Fruit fly (Drosophila melanogaster) whole organism, embryonic: ENCODE data around the gene Rab18.

ENCODE experiments used
- Bgb ChIP-seq: fragments of 200-800 bp; sonication (Bioruptor generic); IDR thresholded peaks from 2 replicates; pipeline ENCODE4 v1.3.6; 2022; ENCODE audit warnings: missing biosample characterization, missing genetic modification characterization; ENCODE audit not compliant: partially characterized antibody
- CG10209 ChIP-seq: fragments of 200-800 bp; sonication (Bioruptor generic); optimal IDR thresholded peaks from 3 replicates; lab custom pipeline; 2017; ENCODE audit warnings: missing biosample characterization, mild to moderate bottlenecking, missing genetic modification characterization, missing genetic modification reagents
- CG10462 ChIP-seq: fragments of 200-800 bp; sonication (Bioruptor generic); optimal IDR thresholded peaks from 2 replicates; lab custom pipeline; 2016; ENCODE audit warnings: missing biosample characterization, missing genetic modification characterization
- CG15696 ChIP-seq: fragments of 200-800 bp; sonication (Bioruptor generic); optimal IDR thresholded peaks from 2 replicates; lab custom pipeline; 2019; ENCODE audit warnings: missing biosample characterization, mild to moderate bottlenecking, missing genetic modification characterization, moderate library complexity
- CG1647 ChIP-seq: fragments of 200-800 bp; sonication (Bioruptor generic); optimal IDR thresholded peaks from 3 replicates; lab custom pipeline; 2016; ENCODE audit warnings: missing biosample characterization, missing genetic modification characterization
- CG1832 ChIP-seq: fragments of 200-800 bp; sonication (Bioruptor generic); optimal IDR thresholded peaks from 2 replicates; lab custom pipeline; 2017; ENCODE audit warnings: missing biosample characterization, mild to moderate bottlenecking, missing genetic modification characterization, inconsistent platforms
- CG2129 ChIP-seq: fragments of 200-800 bp; sonication (Bioruptor generic); IDR thresholded peaks from 2 replicates; pipeline ENCODE4 v1.3.6; 2022; ENCODE audit warnings: missing biosample characterization, missing genetic modification characterization; ENCODE audit not compliant: partially characterized antibody
- CG2875 ChIP-seq: fragments of 200-800 bp; sonication (Bioruptor generic); optimal IDR thresholded peaks from 2 replicates; lab custom pipeline; 2017; ENCODE audit warnings: missing biosample characterization, mild to moderate bottlenecking, missing genetic modification characterization, missing genetic modification reagents
- CG3065 ChIP-seq: fragments of 200-800 bp; sonication (Bioruptor generic); optimal IDR thresholded peaks from 2 replicates; lab custom pipeline; 2016; ENCODE audit warnings: missing biosample characterization, missing genetic modification characterization
- CG5245 ChIP-seq: fragments of 200-800 bp; sonication (Bioruptor generic); optimal IDR thresholded peaks from 3 replicates; lab custom pipeline; 2016; ENCODE audit warnings: missing biosample characterization, missing genetic modification characterization
- Drgx ChIP-seq: fragments of 200-800 bp; sonication (Bioruptor generic); IDR thresholded peaks from 2 replicates; pipeline ENCODE4 v1.3.6; 2022; ENCODE audit warnings: missing biosample characterization, missing genetic modification characterization
- HLH4C ChIP-seq: fragments of 200-800 bp; sonication (Bioruptor generic); IDR thresholded peaks from 3 replicates; pipeline ENCODE4 v1.3.6; 2022; ENCODE audit warnings: missing biosample characterization, missing genetic modification characterization; ENCODE audit not compliant: partially characterized antibody
- HmgD ChIP-seq: fragments of 200-800 bp; sonication (Bioruptor generic); optimal IDR thresholded peaks from 3 replicates; lab custom pipeline; 2016; ENCODE audit warnings: missing biosample characterization, missing genetic modification characterization
- Hr78 ChIP-seq, 2 experiments: fragments of 200-800 bp in 1 of 2; fragments of >200 bp in 1 of 2; sonication (Bioruptor generic) in 1 of 2; optimal IDR thresholded peaks; 2 replicates each; lab custom pipeline; 2017 to 2019; ENCODE audit warnings: missing biosample characterization in 2 of 2, missing genetic modification characterization in 2 of 2, mild to moderate bottlenecking in 1 of 2, moderate library complexity in 1 of 2
- Med ChIP-seq: fragments of 200-800 bp; sonication (Bioruptor generic); peaks from one replicate; lab custom pipeline; 2016; ENCODE audit warnings: missing biosample characterization, missing genetic modification characterization, mild to moderate bottlenecking, inconsistent platforms, moderate library complexity
- NC2α ChIP-seq: fragments of 200-800 bp; sonication (Bioruptor generic); optimal IDR thresholded peaks from 2 replicates; lab custom pipeline; 2016; ENCODE audit warnings: missing biosample characterization, missing genetic modification characterization
- NC2β ChIP-seq: fragments of 200-800 bp; sonication (Bioruptor generic); optimal IDR thresholded peaks from 2 replicates; lab custom pipeline; 2016; ENCODE audit warnings: missing biosample characterization, missing genetic modification characterization
- Nf-YB ChIP-seq: fragments of 200-800 bp; sonication (Bioruptor generic); optimal IDR thresholded peaks from 3 replicates; lab custom pipeline; 2019; ENCODE audit warnings: missing biosample characterization, mild to moderate bottlenecking, missing genetic modification characterization, moderate library complexity
- Nf-YC ChIP-seq: fragments of 200-800 bp; optimal IDR thresholded peaks from 3 replicates; lab custom pipeline; 2019; ENCODE audit warnings: missing biosample characterization, mild to moderate bottlenecking, missing genetic modification characterization, moderate library complexity
- Sox102F ChIP-seq: fragments of 200-800 bp; sonication (Bioruptor generic); optimal IDR thresholded peaks from 2 replicates; lab custom pipeline; 2018; ENCODE audit warnings: missing biosample characterization, mild to moderate bottlenecking, missing genetic modification characterization, moderate library complexity
- Trl ChIP-seq, 3 experiments: fragments of >200 bp in 2 of 3; fragments of 200-800 bp in 1 of 3; sonication (Bioruptor generic) in 1 of 3; optimal IDR thresholded peaks; 2 replicates in 1 of 3; 3 replicates in 2 of 3; lab custom pipeline; 2016 to 2017; ENCODE audit warnings: missing biosample characterization in 1 of 3, missing genetic modification characterization in 1 of 3
- abd-A ChIP-seq: fragments of 200-800 bp; sonication (Bioruptor generic); optimal IDR thresholded peaks from 3 replicates; lab custom pipeline; 2019; ENCODE audit warnings: missing biosample characterization, mild to moderate bottlenecking, missing genetic modification characterization, moderate library complexity
- bab2 ChIP-seq: fragments of 200-800 bp; sonication (Bioruptor generic); optimal IDR thresholded peaks from 2 replicates; lab custom pipeline; 2016; ENCODE audit warnings: missing biosample characterization, missing genetic modification characterization
- crol ChIP-seq: fragments of 200-800 bp; sonication (Bioruptor generic); IDR thresholded peaks from 2 replicates; pipeline ENCODE4 v1.3.6; 2022; ENCODE audit warnings: missing biosample characterization, missing genetic modification characterization
- gcm2 ChIP-seq: fragments of 200-800 bp; sonication (Bioruptor generic); optimal IDR thresholded peaks from 2 replicates; lab custom pipeline; 2016; ENCODE audit warnings: missing biosample characterization, missing genetic modification characterization
- grn ChIP-seq: fragments of 200-800 bp; sonication (Bioruptor generic); optimal IDR thresholded peaks from 3 replicates; lab custom pipeline; 2017; ENCODE audit warnings: missing biosample characterization, missing genetic modification characterization
- gsb ChIP-seq: fragments of 200-800 bp; sonication (Bioruptor generic); IDR thresholded peaks from 2 replicates; pipeline ENCODE4 v1.3.6; 2022; ENCODE audit warnings: missing biosample characterization, missing genetic modification characterization
- nau ChIP-seq: fragments of 200-800 bp; sonication (Bioruptor generic); optimal IDR thresholded peaks from 3 replicates; lab custom pipeline; 2017; ENCODE audit warnings: missing biosample characterization, mild to moderate bottlenecking, missing genetic modification characterization, missing genetic modification reagents
- nerfin-1 ChIP-seq: fragments of 200-800 bp; sonication (Bioruptor generic); optimal IDR thresholded peaks from 3 replicates; lab custom pipeline; 2019; ENCODE audit warnings: missing biosample characterization, mild to moderate bottlenecking, missing genetic modification characterization, moderate library complexity
- peb ChIP-seq: fragments of 200-800 bp; sonication (Bioruptor generic); IDR thresholded peaks from 2 replicates; pipeline ENCODE4 v1.3.6; 2022; ENCODE audit warnings: missing biosample characterization, missing genetic modification characterization
- salm ChIP-seq: fragments of 200-800 bp; sonication (Bioruptor generic); optimal IDR thresholded peaks from 2 replicates; lab custom pipeline; 2018; ENCODE audit warnings: missing biosample characterization, mild to moderate bottlenecking, missing genetic modification characterization
- sens ChIP-seq: fragments of 200-800 bp; sonication (Bioruptor generic); peaks from one replicate; lab custom pipeline; 2016; ENCODE audit warnings: missing biosample characterization, missing genetic modification characterization
- seq ChIP-seq: fragments of 200-800 bp; sonication (Bioruptor generic); IDR thresholded peaks from 2 replicates; pipeline ENCODE4 v1.3.6; 2022; ENCODE audit warnings: missing biosample characterization, missing genetic modification characterization
- slou ChIP-seq: fragments of 200-800 bp; sonication (Bioruptor generic); optimal IDR thresholded peaks from 3 replicates; lab custom pipeline; 2016; ENCODE audit warnings: missing biosample characterization, missing genetic modification characterization
- ttk ChIP-seq: fragments of 200-800 bp; sonication (Bioruptor generic); IDR thresholded peaks from 2 replicates; pipeline ENCODE4 v2.1.2; 2022; ENCODE audit warnings: missing biosample characterization, missing genetic modification characterization
- usp ChIP-seq: fragments of >200 bp; optimal IDR thresholded peaks from 2 replicates; lab custom pipeline; 2017; ENCODE audit warnings: missing biosample characterization, missing genetic modification characterization
- yki ChIP-seq: fragments of >200 bp; optimal IDR thresholded peaks from 3 replicates; lab custom pipeline; 2018

Rab18 gene

dm6 chrX:5637543-5637942 lies 34.1 kb downstream of the Rab18 start (continued):
- no peak for TF ChIP-seq NC2α

dm6 chrX:5636529-5637099 lies 35.0 kb downstream of the Rab18 start:
- TF ChIP-seq CG1647 (no peak), Trl (optimal IDR thresholded peaks at IDR 0.05; lab: Kevin White, UChicago) (peak; percentile 69 to 70), Trl (GFP tag; optimal IDR thresholded peaks at IDR 0.05; lab: Kevin White, UChicago) (no peak), nau (GFP tag; lab: Kevin White, UChicago) (no peak), CG3065 (peak; percentile 8), peb (GFP tag; lab: Robert Waterston, UW) (no peak), crol (GFP tag; lab: Robert Waterston, UW) (peak; percentile 78), slou (GFP tag; lab: Kevin White, UChicago) (no peak), CG10209 (GFP tag; lab: Kevin White, UChicago) (no peak), CG2875 (GFP tag; lab: Kevin White, UChicago) (no peak), usp (GFP tag; lab: Kevin White, UChicago) (no peak), sens (GFP tag; lab: Kevin White, UChicago) (peak; percentile 34), Nf-YB (GFP tag; lab: Kevin White, UChicago) (peak; percentile 50), abd-A (tag; lab: Kevin White, UChicago) (peak; percentile 36), NC2β (GFP tag; lab: Kevin White, UChicago) (no peak), HLH4C (GFP tag; lab: Robert Waterston, UW) (no peak), yki (peak; percentile 6), bab2 (GFP tag; lab: Kevin White, UChicago) (no peak), CG1832 (peak; percentile 78), Med (GFP tag; lab: Kevin White, UChicago) (peak; percentile 56), CG15696 (tag; lab: Kevin White, UChicago) (no peak), Bgb (GFP tag; lab: Robert Waterston, UW) (peak; percentile 12; the same call in 1 of the 2 replicates), Sox102F (GFP tag; lab: Kevin White, UChicago) (no peak), gcm2 (GFP tag; lab: Kevin White, UChicago) (no peak), CG2129 (GFP tag; lab: Robert Waterston, UW) (no peak), seq (no peak), nerfin-1 (peak; percentile 52), CG10462 (GFP tag; lab: Kevin White, UChicago) (no peak)
- TF ChIP-seq, all 482 proteins: peak for 11

DNA sequence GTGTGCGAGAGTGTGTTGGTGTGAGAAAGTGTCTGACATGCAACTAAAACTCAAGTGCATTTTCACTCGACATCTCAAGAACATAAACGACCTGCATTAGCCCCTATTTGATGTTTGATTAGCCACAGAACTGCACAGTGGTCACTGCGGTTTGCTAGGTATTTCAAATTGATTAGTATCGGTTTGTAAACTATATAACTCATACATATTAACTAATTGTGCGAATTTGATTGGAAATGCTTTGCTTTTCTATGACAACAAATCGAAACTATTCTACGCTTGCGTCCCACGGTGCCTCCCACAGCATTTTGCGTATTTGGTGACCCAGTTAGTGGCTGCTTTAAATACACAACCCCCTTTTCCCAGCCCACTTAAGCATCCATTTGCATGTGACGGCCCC lies 36.9 kb downstream of the Rab18 start:
- TF ChIP-seq sens (GFP tag; lab: Kevin White, UChicago) (peak; percentile 55), CG5245 (GFP tag; lab: Kevin White, UChicago) (no peak), Hr78 (GFP tag; optimal IDR thresholded peaks at IDR 0.05; lab: Kevin White, UChicago) (no peak), grn (GFP tag; lab: Kevin White, UChicago) (no peak), salm (tag; lab: Kevin White, UChicago) (no peak), Drgx (GFP tag; lab: Robert Waterston, UW) (peak; percentile 51), HmgD (GFP tag; lab: Kevin White, UChicago) (no peak), Nf-YC (no peak), ttk (0 out of 2 replicates have a peak, but pooled peaks have one; percentile 19), gsb (GFP tag; lab: Robert Waterston, UW) (no peak)
